Fruit fly (Drosophila melanogaster): ENCODE results near the gene CG4053.

The CG4053 gene

DNA sequence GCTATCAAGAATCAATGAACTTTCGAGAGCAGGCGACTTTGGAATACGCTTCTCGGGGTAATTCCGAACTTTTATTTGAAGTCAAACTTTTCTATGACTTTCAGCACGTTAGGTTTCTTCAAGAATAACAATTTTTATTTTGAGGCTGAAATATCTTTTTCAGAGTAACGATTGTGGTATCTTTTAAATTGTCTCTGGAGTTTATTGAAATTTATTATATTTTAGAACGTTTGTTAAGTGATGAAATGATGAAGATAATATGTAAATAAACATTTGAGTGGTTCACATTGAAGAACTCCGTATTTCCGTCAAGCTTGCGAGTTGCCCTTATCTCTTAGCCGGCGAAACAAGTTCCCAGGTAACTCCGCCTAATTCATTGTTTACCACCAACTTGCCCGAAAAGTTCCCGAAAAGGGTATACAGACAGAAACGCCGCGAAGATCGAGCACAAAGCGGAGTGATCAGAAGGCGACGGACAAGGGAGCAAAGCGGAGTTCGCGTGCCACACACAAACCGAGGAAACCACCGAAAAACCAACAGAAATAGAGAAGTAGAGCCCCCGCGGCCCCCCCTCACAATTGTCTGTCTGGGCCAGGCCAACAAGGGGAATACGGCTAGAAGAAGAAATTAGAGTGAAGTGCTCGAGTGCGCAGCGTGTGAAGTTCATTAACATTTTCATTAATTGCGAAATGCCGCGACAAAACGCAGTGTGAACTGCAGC, 14.2 kb downstream of the CG4053 start (continued):
- TF ChIP-seq dm (GFP tag; optimal IDR thresholded peaks at IDR 0.05) (no peak), hbn (GFP tag; IDR thresholded peaks at IDR 0.05; ENCODE audit: partially characterized antibody) (no peak), CG10979 (tag; optimal IDR thresholded peaks at IDR 0.05) (peak; percentile 62), HLH54F (GFP tag; optimal IDR thresholded peaks at IDR 0.05) (no peak), maf-S (GFP tag; optimal IDR thresholded peaks at IDR 0.05) (no peak), Hr3 (GFP tag; optimal IDR thresholded peaks at IDR 0.05) (no peak), Trl (optimal IDR thresholded peaks at IDR 0.05) (no peak), Trl (GFP tag; optimal IDR thresholded peaks at IDR 0.05) (no peak), Taf1 (GFP tag; IDR thresholded peaks at IDR 0.05) (no peak), onecut (GFP tag; IDR thresholded peaks at IDR 0.05) (no peak; the same call in 1 of the 2 replicates), sqz (GFP tag; optimal IDR thresholded peaks at IDR 0.05) (no peak), CG1602 (GFP tag; optimal IDR thresholded peaks at IDR 0.05) (no peak), scrt (GFP tag; optimal IDR thresholded peaks at IDR 0.05) (no peak), Doc3 (GFP tag; IDR thresholded peaks at IDR 0.05; ENCODE audit: partially characterized antibody) (no peak), CG12071 (GFP tag; optimal IDR thresholded peaks at IDR 0.05) (no peak), CG4617 (GFP tag; optimal IDR thresholded peaks at IDR 0.05; ENCODE audit: borderline replicate concordance) (no peak), Eip74EF (GFP tag; optimal IDR thresholded peaks at IDR 0.05) (no peak), CG15269 (tag; optimal IDR thresholded peaks at IDR 0.05) (no peak), B-H2 (GFP tag; optimal IDR thresholded peaks at IDR 0.05) (no peak), inv (GFP tag; IDR thresholded peaks at IDR 0.05; ENCODE audit: partially characterized antibody) (no peak), CG33213 (GFP tag; optimal IDR thresholded peaks at IDR 0.05) (no peak), Hsf (GFP tag; optimal IDR thresholded peaks at IDR 0.05) (peak; percentile 11), Ada2b (GFP tag; IDR thresholded peaks at IDR 0.05) (no peak), CG17829 (tag; optimal IDR thresholded peaks at IDR 0.05) (peak; percentile 32), emc (GFP tag; optimal IDR thresholded peaks at IDR 0.05) (no peak), CG5245 (GFP tag; optimal IDR thresholded peaks at IDR 0.05) (no peak), Med (GFP tag) (peak; percentile 74), HLH3B (GFP tag; IDR thresholded peaks at IDR 0.05) (no peak), ap (GFP tag; IDR thresholded peaks at IDR 0.05) (no peak), dmrt99B (tag; optimal IDR thresholded peaks at IDR 0.05) (no peak), Ptx1 (GFP tag; IDR thresholded peaks at IDR 0.05) (no peak), BtbVII (GFP tag; optimal IDR thresholded peaks at IDR 0.05) (no peak), CG11504 (tag; optimal IDR thresholded peaks at IDR 0.05) (peak; percentile 19), pfk (GFP tag; optimal IDR thresholded peaks at IDR 0.05) (no peak), CG7372 (GFP tag; IDR thresholded peaks at IDR 0.05) (no peak), zf30C (GFP tag; optimal IDR thresholded peaks at IDR 0.05) (no peak), kay (GFP tag; optimal IDR thresholded peaks at IDR 0.05) (no peak), hth (optimal IDR thresholded peaks at IDR 0.05) (no peak), CG4820 (GFP tag; optimal IDR thresholded peaks at IDR 0.05) (no peak), CG2875 (GFP tag; optimal IDR thresholded peaks at IDR 0.05) (no peak), CG5953 (GFP tag; IDR thresholded peaks at IDR 0.05) (no peak), CG2199 (GFP tag; IDR thresholded peaks at IDR 0.05) (peak; percentile 67; the same call in 2 of the 3 replicates), sens (GFP tag) (peak; percentile 67), Rx (GFP tag; IDR thresholded peaks at IDR 0.05) (no peak), br (optimal IDR thresholded peaks at IDR 0.05) (no peak), Hmr (GFP tag; optimal IDR thresholded peaks at IDR 0.05) (no peak), MESR4 (GFP tag; optimal IDR thresholded peaks at IDR 0.05) (no peak), peb (GFP tag; IDR thresholded peaks at IDR 0.05) (no peak), Six4 (GFP tag; optimal IDR thresholded peaks at IDR 0.05) (no peak), stwl (tag; optimal IDR thresholded peaks at IDR 0.05) (no peak), ewg (GFP tag; optimal IDR thresholded peaks at IDR 0.05) (no peak), wdn (GFP tag; IDR thresholded peaks at IDR 0.05) (no peak)

Data from whole organism, embryonic.